Worm (Caenorhabditis elegans): ENCODE measurements around the gene C32D5.7.

C32D5.7 gene

ce11 chrII:6303209-6303740 is 36.6 kb downstream of the C32D5.7 start, which contains the start of gene C29F5.1:
Gene C29F5.1 (plus strand): TSS chrII:6303525.
- TF ChIP-seq zag-1 (tag; optimal IDR thresholded peaks at IDR 0.05) (no peak), egl-5 (tag; optimal IDR thresholded peaks at IDR 0.05) (peak; percentile 40), nfya-1 (tag; optimal IDR thresholded peaks at IDR 0.05; ENCODE audit: insufficient read depth) (peak; percentile 1), egl-27 (tag; optimal IDR thresholded peaks at IDR 0.05) (no peak), lsy-12 (tag; optimal IDR thresholded peaks at IDR 0.05) (no peak), nhr-237 (tag; optimal IDR thresholded peaks at IDR 0.05) (no peak)

- TF ChIP-seq nhr-76 (tag; optimal IDR thresholded peaks at IDR 0.05) (no peak), lin-39 (tag; optimal IDR thresholded peaks at IDR 0.05) (no peak), lin-15B (tag; optimal IDR thresholded peaks at IDR 0.05) (no peak), tbx-2 (tag; optimal IDR thresholded peaks at IDR 0.05) (no peak), ama-1 (optimal IDR thresholded peaks at IDR 0.05) (no peak), skn-1 (tag; optimal IDR thresholded peaks at IDR 0.05) (no peak)
Measured at ce11 chrII:6294261-6294660, 45.6 kb downstream of the C32D5.7 start, which contains the start of gene mps-1. Gene mps-1 (minus strand): TSS chrII:6294361.

- TF ChIP-seq mml-1 (tag; optimal IDR thresholded peaks at IDR 0.05) (no peak), fkh-2 (tag; optimal IDR thresholded peaks at IDR 0.05) (no peak), lsy-12 (tag; optimal IDR thresholded peaks at IDR 0.05) (no peak), sea-2 (GFP tag; optimal IDR thresholded peaks at IDR 0.05) (no peak)
Measured at ce11 chrII:6292527-6292926, 47.3 kb downstream of the C32D5.7 start, which contains the start of gene nyn-3. Gene nyn-3 (minus strand): TSS chrII:6292627.

ce11 chrII:6290047-6290582 is 49.7 kb downstream of the C32D5.7 start, which contains the start of gene upb-1:
Gene upb-1 (minus strand): TSS chrII:6290097.
- TF ChIP-seq nhr-67 (tag; optimal IDR thresholded peaks at IDR 0.05) (no peak), elt-2 (tag; optimal IDR thresholded peaks at IDR 0.05) (peak; percentile 78)

ce11 chrII:6288104-6288503 is 51.7 kb downstream of the C32D5.7 start:
- TF ChIP-seq unc-62 (GFP tag; optimal IDR thresholded peaks at IDR 0.05) (no peak), pqm-1 (tag; optimal IDR thresholded peaks at IDR 0.05) (no peak), mdl-1 (tag; optimal IDR thresholded peaks at IDR 0.05) (no peak), egl-5 (tag; optimal IDR thresholded peaks at IDR 0.05) (no peak), ceh-28 (tag; optimal IDR thresholded peaks at IDR 0.05) (no peak), eor-1 (tag; optimal IDR thresholded peaks at IDR 0.05) (no peak), ceh-9 (tag; optimal IDR thresholded peaks at IDR 0.05) (no peak), zag-1 (tag; optimal IDR thresholded peaks at IDR 0.05) (no peak), nhr-25 (tag; optimal IDR thresholded peaks at IDR 0.05) (no peak), elt-1 (tag; optimal IDR thresholded peaks at IDR 0.05) (no peak), nhr-23 (tag; optimal IDR thresholded peaks at IDR 0.05) (no peak), nhr-76 (tag; optimal IDR thresholded peaks at IDR 0.05) (no peak), ZK546.5 (tag; optimal IDR thresholded peaks at IDR 0.05) (no peak), tbx-2 (tag; optimal IDR thresholded peaks at IDR 0.05) (no peak)

ce11 chrII:6286865-6287264 is 53.0 kb downstream of the C32D5.7 start, which contains the start of gene F13H8.6:
Gene F13H8.6 (minus strand): TSS chrII:6286965.
- TF ChIP-seq nhr-11 (tag; optimal IDR thresholded peaks at IDR 0.05): no peak
- TF ChIP-seq mdl-1 (tag; optimal IDR thresholded peaks at IDR 0.05): no peak
- no peak for TF ChIP-seq mml-1 (tag; optimal IDR thresholded peaks at IDR 0.05)
- TF ChIP-seq nhr-67 (tag; optimal IDR thresholded peaks at IDR 0.05): no peak
- no peak for TF ChIP-seq nhr-76 (tag; optimal IDR thresholded peaks at IDR 0.05)
- no peak for TF ChIP-seq tbx-2 (tag; optimal IDR thresholded peaks at IDR 0.05)
- TF ChIP-seq nhr-23 (tag; optimal IDR thresholded peaks at IDR 0.05): no peak
- no peak for TF ChIP-seq skn-1 (tag; optimal IDR thresholded peaks at IDR 0.05)
- TF ChIP-seq pqm-1 (tag; optimal IDR thresholded peaks at IDR 0.05): no peak
- TF ChIP-seq nhr-77 (tag; optimal IDR thresholded peaks at IDR 0.05): no peak
- TF ChIP-seq elt-1 (tag; optimal IDR thresholded peaks at IDR 0.05): no peak
- TF ChIP-seq lin-39 (tag; optimal IDR thresholded peaks at IDR 0.05): no peak
- no peak for TF ChIP-seq fkh-10 (GFP tag; optimal IDR thresholded peaks at IDR 0.05)
- TF ChIP-seq ztf-11 (tag; optimal IDR thresholded peaks at IDR 0.05): no peak
- TF ChIP-seq nhr-25 (tag; optimal IDR thresholded peaks at IDR 0.05): no peak
- TF ChIP-seq pha-4 (tag; optimal IDR thresholded peaks at IDR 0.05): no peak
- TF ChIP-seq fos-1 (tag; optimal IDR thresholded peaks at IDR 0.05): no peak
- TF ChIP-seq nhr-28 (tag; optimal IDR thresholded peaks at IDR 0.05): no peak

Data from whole organism, L3 larva.